Worm (Caenorhabditis elegans) whole organism, L1 larva: ENCODE data around the gene nhr-110.

ENCODE experiments used
- F16B12.6 ChIP-seq: fragments of 150-350 bp; optimal IDR thresholded peaks from 2 replicates; lab custom pipeline; 2014; ENCODE audit warnings: missing biosample characterization, missing genetic modification characterization
- dpl-1 ChIP-seq, 3 experiments: fragments of 150-350 bp in 2 of 3; sonication (generic microtip) in 1 of 3; optimal IDR thresholded peaks; 2 replicates each; lab custom pipeline; 2014 to 2017; ENCODE audit warnings: missing biosample characterization in 3 of 3, missing genetic modification characterization in 3 of 3, missing genetic modification reagents in 3 of 3
- irx-1 ChIP-seq: sonication (generic microtip); optimal IDR thresholded peaks from 2 replicates; lab custom pipeline; 2016; ENCODE audit warnings: missing genetic modification characterization, missing compliant biosample characterization
- nhr-90 ChIP-seq: sonication (generic microtip); optimal IDR thresholded peaks from 2 replicates; lab custom pipeline; 2016; ENCODE audit warnings: mild to moderate bottlenecking, missing genetic modification characterization, missing compliant biosample characterization; ENCODE audit not compliant: poor library complexity

DNA sequence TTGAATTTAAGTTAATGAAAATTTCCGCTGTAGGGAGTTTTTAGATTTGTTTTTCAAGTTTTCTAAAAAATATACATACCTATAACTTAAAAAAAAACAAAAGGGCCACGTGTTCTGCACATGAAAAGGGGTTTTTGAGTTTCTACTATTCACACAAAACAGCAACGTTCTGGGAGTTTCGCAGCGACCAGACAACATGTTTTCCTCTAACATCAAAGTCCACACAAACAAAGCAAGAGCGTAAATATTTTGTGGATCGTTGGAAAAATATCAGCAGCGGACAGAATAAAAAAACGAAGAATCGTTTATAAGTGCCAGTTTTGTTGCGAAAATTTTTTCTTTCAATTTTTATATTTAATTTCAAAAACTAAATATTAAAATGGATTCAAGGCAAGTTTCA lies 19.6 kb upstream of the nhr-110 start, which contains the start of gene alh-2:
- TF ChIP-seq dpl-1 (GFP tag; optimal IDR thresholded peaks at IDR 0.05; lab: Kevin White, UChicago) (no peak), nhr-90 (no peak), F16B12.6 (tag; lab: Kevin White, UChicago) (no peak), irx-1 (tag; lab: Kevin White, UChicago) (no peak)
